Worm (Caenorhabditis elegans): ENCODE results near the gene mua-3.
A peak's percentile ranks its signal among the peaks of the same experiment; 100 is the strongest.
"Not testable (repeated sequence)": the region's sequence is repeated elsewhere in the genome, so short reads cannot be mapped to it uniquely, and the experiment has no call there.

The mua-3 gene

DNA sequence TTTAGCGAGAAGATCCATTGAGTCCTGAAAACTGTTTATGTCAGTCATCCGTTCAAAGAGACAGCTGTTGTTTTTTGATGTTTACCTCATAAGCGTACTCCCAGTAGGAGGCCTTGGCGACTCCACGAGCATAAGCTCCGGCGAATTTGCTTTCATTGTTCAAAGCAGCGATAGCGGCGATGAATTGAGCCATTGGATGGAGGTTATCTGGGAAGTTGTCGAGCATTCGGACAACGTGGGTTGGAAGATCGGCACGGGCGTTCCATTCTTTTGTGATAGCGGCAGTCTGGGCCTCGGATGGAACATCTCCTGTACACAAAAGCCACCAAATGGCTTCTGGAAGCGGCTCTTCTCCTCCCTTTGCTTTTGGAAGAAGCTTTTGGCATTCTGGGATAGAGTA, 55.4 kb downstream of the mua-3 start:
- TF ChIP-seq lin-13 (tag; optimal IDR thresholded peaks at IDR 0.05) (no peak), cnd-1 (tag; optimal IDR thresholded peaks at IDR 0.05) (no peak), snpc-4 (tag; optimal IDR thresholded peaks at IDR 0.05) (no peak), nhr-2 (tag; optimal IDR thresholded peaks at IDR 0.05) (no peak), unc-39 (tag; optimal IDR thresholded peaks at IDR 0.05) (no peak), ceh-43 (GFP tag; optimal IDR thresholded peaks at IDR 0.05) (no peak), tbx-8 (GFP tag; optimal IDR thresholded peaks at IDR 0.05) (no peak), ham-2 (GFP tag; optimal IDR thresholded peaks at IDR 0.05) (no peak), mab-5 (tag; optimal IDR thresholded peaks at IDR 0.05) (no peak), blmp-1 (tag; optimal IDR thresholded peaks at IDR 0.05) (no peak), sem-2 (GFP tag; optimal IDR thresholded peaks at IDR 0.05) (no peak), M03D4.4 (tag; optimal IDR thresholded peaks at IDR 0.05) (no peak), hlh-1 (tag; optimal IDR thresholded peaks at IDR 0.05) (no peak), nhr-12 (tag; optimal IDR thresholded peaks at IDR 0.05) (no peak), ceh-83 (GFP tag; optimal IDR thresholded peaks at IDR 0.05) (no peak), pha-4 (tag; optimal IDR thresholded peaks at IDR 0.05) (no peak), nhr-28 (tag; optimal IDR thresholded peaks at IDR 0.05) (no peak)

DNA sequence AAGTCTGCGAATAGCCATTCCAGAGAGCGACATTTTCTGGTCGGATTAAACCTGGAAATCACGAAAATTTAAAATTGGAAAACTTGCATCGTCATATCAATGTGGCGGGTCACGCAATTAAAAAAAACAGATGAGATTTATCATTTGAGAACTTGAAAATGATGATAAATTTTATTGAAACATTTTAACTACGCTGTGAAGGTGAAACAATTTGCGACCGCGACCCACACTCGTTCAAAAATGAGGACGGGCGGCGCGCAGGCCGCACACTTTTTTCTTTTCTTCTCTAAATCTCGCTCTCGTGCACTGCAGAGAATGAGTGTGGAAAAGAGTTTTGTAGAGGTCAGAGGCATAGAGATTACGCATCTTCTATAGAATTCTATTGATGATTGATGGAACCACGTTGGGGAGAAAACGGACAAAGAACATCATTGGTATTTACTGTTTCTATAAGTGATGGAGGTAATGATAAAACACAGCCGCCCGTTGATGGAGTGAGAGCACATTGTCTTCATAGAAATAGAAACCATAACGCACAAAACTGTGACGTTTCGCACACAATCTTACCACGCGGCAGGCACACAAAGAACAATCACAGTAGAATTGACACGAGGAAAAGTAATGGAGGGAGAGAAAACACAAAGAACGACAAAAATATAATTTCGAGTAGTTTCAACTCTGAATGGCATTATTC, 56.2 kb downstream of the mua-3 start, which contains the start of gene cts-1:
Gene cts-1 (minus strand): TSS at position 51 of the 694 bp plus-strand sequence.
- TF ChIP-seq nhr-237 (tag; optimal IDR thresholded peaks at IDR 0.05) (peak; percentile 46), snpc-4 (tag; optimal IDR thresholded peaks at IDR 0.05) (no peak), lin-13 (tag; optimal IDR thresholded peaks at IDR 0.05) (peak; percentile 2), unc-120 (tag; optimal IDR thresholded peaks at IDR 0.05; ENCODE audit: poor library complexity, severe bottlenecking) (peak; percentile 58), tbx-8 (GFP tag; optimal IDR thresholded peaks at IDR 0.05) (no peak), lsy-2 (tag; optimal IDR thresholded peaks at IDR 0.05) (peak; percentile 76), lin-32 (GFP tag; optimal IDR thresholded peaks at IDR 0.05) (no peak), mep-1 (tag; optimal IDR thresholded peaks at IDR 0.05) (peak; percentile 49), mls-2 (tag; optimal IDR thresholded peaks at IDR 0.05) (no peak), ham-2 (GFP tag; optimal IDR thresholded peaks at IDR 0.05) (no peak), sptf-1 (tag; optimal IDR thresholded peaks at IDR 0.05) (peak; percentile 40), M03D4.4 (tag; optimal IDR thresholded peaks at IDR 0.05) (peak; percentile 42), hlh-1 (tag; optimal IDR thresholded peaks at IDR 0.05) (peak; percentile 23), unc-39 (tag; optimal IDR thresholded peaks at IDR 0.05) (no peak), nhr-28 (tag; optimal IDR thresholded peaks at IDR 0.05) (no peak), ces-1 (GFP tag; optimal IDR thresholded peaks at IDR 0.05) (peak; percentile 23), elt-3 (tag; optimal IDR thresholded peaks at IDR 0.05) (no peak), ceh-43 (GFP tag; optimal IDR thresholded peaks at IDR 0.05) (no peak), unc-62 (GFP tag; optimal IDR thresholded peaks at IDR 0.05) (peak; percentile 53)

DNA sequence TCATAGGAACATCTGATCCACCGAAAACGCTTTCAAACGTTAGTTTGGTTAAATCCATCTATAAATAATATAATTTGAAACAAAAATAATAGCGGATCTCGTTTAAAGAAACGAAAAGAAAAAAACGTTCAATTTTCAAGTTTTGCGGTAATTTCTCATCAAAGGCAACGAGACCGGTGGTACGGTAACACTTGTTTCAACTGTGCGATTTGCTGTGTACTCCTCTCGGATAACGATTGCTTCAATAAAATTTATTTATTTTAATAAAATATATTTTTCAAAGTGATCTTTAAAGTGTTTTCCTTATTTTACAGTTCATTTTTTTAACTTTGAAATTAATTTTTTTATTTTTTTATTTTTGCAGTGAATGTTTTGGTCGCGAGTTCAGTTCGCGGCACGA, 58.1 kb downstream of the mua-3 start, which contains the start of the genes rde-4 and cox-14:
Gene rde-4 (minus strand): TSS at position 60 of the 400 bp plus-strand sequence.
Gene cox-14 (plus strand): TSS at position 356 of the 400 bp plus-strand sequence.
- TF ChIP-seq elt-3 (tag; optimal IDR thresholded peaks at IDR 0.05) (no peak), sptf-1 (tag; optimal IDR thresholded peaks at IDR 0.05) (no peak), unc-62 (GFP tag; optimal IDR thresholded peaks at IDR 0.05) (peak; percentile 3), mls-2 (tag; optimal IDR thresholded peaks at IDR 0.05) (no peak), ceh-83 (GFP tag; optimal IDR thresholded peaks at IDR 0.05) (no peak), lsy-2 (tag; optimal IDR thresholded peaks at IDR 0.05) (peak; percentile 99), nhr-237 (tag; optimal IDR thresholded peaks at IDR 0.05) (peak; percentile 60), lin-13 (tag; optimal IDR thresholded peaks at IDR 0.05) (peak; percentile 63), unc-120 (tag; optimal IDR thresholded peaks at IDR 0.05; ENCODE audit: poor library complexity, severe bottlenecking) (peak; percentile 1), mep-1 (tag; optimal IDR thresholded peaks at IDR 0.05) (peak; percentile 88), blmp-1 (tag; optimal IDR thresholded peaks at IDR 0.05) (no peak), pha-4 (tag; optimal IDR thresholded peaks at IDR 0.05) (peak; percentile 49), ces-1 (GFP tag; optimal IDR thresholded peaks at IDR 0.05) (peak; percentile 83), tbx-8 (GFP tag; optimal IDR thresholded peaks at IDR 0.05) (no peak), hlh-1 (tag; optimal IDR thresholded peaks at IDR 0.05) (peak; percentile 39), bed-3 (GFP tag; optimal IDR thresholded peaks at IDR 0.05) (no peak)

DNA sequence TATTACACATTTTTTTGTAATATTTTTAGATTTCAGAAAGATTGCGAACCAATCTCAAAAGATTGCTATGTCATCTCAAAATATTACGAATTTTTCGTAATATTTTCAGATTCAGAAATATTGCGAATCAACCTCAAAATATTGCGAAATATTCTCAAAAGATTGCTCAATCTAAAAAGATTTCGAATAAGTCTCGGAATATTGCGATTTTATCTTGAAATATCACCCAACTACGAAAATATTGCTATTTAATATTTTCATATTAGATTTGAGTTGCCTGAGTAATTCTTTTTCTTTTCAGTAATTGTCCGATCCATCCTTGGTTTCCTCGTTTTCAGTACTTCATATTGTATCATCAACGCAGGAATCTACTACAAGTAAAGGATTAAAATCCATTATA, 61.4 kb downstream of the mua-3 start, which contains the start of gene Y70G10A.4:
Gene Y70G10A.4 (plus strand): TSS at position 301 of the 400 bp plus-strand sequence.
- TF ChIP-seq sem-2 (GFP tag; optimal IDR thresholded peaks at IDR 0.05); mab-5 (tag; optimal IDR thresholded peaks at IDR 0.05); hlh-1 (tag; optimal IDR thresholded peaks at IDR 0.05): not testable (repeated sequence)

DNA sequence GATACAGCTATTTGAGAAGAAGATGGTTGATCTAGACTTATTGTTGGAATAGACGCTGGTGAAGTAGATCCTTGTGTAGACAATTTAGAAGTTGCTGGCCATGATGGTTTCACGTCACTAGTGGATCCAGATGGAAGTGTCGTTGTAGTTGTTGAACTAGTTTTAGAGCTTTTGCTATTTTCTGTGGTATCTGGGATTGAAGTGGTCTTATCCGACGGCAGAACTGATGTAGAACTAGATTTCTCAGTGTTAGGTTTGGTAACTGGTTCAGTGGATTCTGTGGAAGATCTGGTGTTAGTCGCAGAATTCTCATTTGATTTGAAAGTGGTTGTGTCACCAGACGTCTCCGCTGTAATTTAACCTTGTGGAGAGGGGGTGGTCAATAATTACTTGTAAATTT, 71.1 kb downstream of the mua-3 start:
- TF ChIP-seq lin-13 (tag; optimal IDR thresholded peaks at IDR 0.05) (no peak), ceh-83 (GFP tag; optimal IDR thresholded peaks at IDR 0.05) (no peak), mls-2 (tag; optimal IDR thresholded peaks at IDR 0.05) (no peak), unc-120 (tag; optimal IDR thresholded peaks at IDR 0.05; ENCODE audit: poor library complexity, severe bottlenecking) (no peak), nhr-2 (tag; optimal IDR thresholded peaks at IDR 0.05) (no peak), elt-1 (tag; optimal IDR thresholded peaks at IDR 0.05; ENCODE audit: borderline replicate concordance, insufficient read depth) (no peak), nhr-28 (tag; optimal IDR thresholded peaks at IDR 0.05) (no peak), mab-5 (tag; optimal IDR thresholded peaks at IDR 0.05) (no peak), ceh-39 (tag; optimal IDR thresholded peaks at IDR 0.05) (no peak), nhr-237 (tag; optimal IDR thresholded peaks at IDR 0.05) (no peak), tbx-8 (GFP tag; optimal IDR thresholded peaks at IDR 0.05) (no peak), unc-62 (GFP tag; optimal IDR thresholded peaks at IDR 0.05) (no peak), blmp-1 (tag; optimal IDR thresholded peaks at IDR 0.05) (no peak), elt-3 (tag; optimal IDR thresholded peaks at IDR 0.05) (no peak)

Data from whole organism, mixed stage, embryonic.